Fruit fly (Drosophila melanogaster): ENCODE data around the gene Arv1.

DNA sequence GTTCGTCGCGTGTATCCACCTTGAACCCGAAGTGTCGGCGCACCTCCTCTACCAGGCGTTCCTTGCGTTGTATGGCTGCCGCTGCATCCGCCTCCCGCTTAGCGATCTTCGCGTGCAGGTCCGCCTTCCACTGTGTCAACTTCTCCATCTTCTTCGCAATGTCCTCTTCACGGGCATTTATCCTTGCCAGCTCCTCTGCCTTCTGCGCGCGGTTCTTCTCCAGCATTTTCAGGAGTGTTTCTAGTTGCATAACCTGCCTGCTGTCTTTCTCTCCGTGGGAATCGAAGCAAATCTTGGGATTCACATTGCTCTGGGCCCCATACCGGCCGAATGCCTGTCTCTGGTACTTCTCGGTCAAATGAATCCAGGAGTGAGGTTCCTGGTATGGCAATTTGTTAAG is 39.1 kb upstream of the Arv1 start:
- no peak for TF ChIP-seq CG7101 (tag; optimal IDR thresholded peaks at IDR 0.05)
- TF ChIP-seq bab1 (GFP tag; optimal IDR thresholded peaks at IDR 0.05): no peak
